Worm (Caenorhabditis elegans) whole organism, L2 larva: ENCODE data around the gene lsm-5.

Experiments used
- elt-1 ChIP-seq: fragments of 150-350 bp; optimal IDR thresholded peaks from 2 replicates; lab custom pipeline; 2014; ENCODE audit warnings: missing biosample characterization, missing genetic modification characterization
- elt-3 ChIP-seq: sonication (generic microtip); optimal IDR thresholded peaks from 2 replicates; lab custom pipeline; 2017; ENCODE audit warnings: missing biosample characterization, missing genetic modification characterization
- fos-1 ChIP-seq: fragments of 150-350 bp; optimal IDR thresholded peaks from 2 replicates; lab custom pipeline; 2014; ENCODE audit warnings: missing biosample characterization, missing genetic modification characterization
- lin-39 ChIP-seq: fragments of 150-350 bp; optimal IDR thresholded peaks from 2 replicates; lab custom pipeline; 2014; ENCODE audit warnings: missing biosample characterization, missing genetic modification reagents, missing genetic modification characterization
- nhr-11 ChIP-seq: fragments of 150-350 bp; optimal IDR thresholded peaks from 2 replicates; lab custom pipeline; 2014; ENCODE audit warnings: missing biosample characterization, missing genetic modification characterization
- nhr-12 ChIP-seq: fragments of 150-350 bp; optimal IDR thresholded peaks from 2 replicates; lab custom pipeline; 2014; ENCODE audit warnings: missing biosample characterization, missing genetic modification characterization
- nhr-21 ChIP-seq: fragments of 150-350 bp; optimal IDR thresholded peaks from 2 replicates; lab custom pipeline; 2014; ENCODE audit warnings: missing biosample characterization, missing genetic modification characterization
- nhr-25 ChIP-seq: fragments of 150-350 bp; sonication (generic microtip); optimal IDR thresholded peaks from 3 replicates; lab custom pipeline; 2014; ENCODE audit warnings: missing biosample characterization, missing genetic modification characterization
- nhr-77 ChIP-seq: fragments of 150-350 bp; optimal IDR thresholded peaks from 2 replicates; lab custom pipeline; 2014; ENCODE audit warnings: missing biosample characterization, missing genetic modification characterization
- unc-62 ChIP-seq: fragments of 150-350 bp; optimal IDR thresholded peaks from 2 replicates; lab custom pipeline; 2014; ENCODE audit warnings: missing biosample characterization, missing genetic modification reagents, missing genetic modification characterization
- ztf-4 ChIP-seq: fragments of 150-350 bp; optimal IDR thresholded peaks from 2 replicates; lab custom pipeline; 2014; ENCODE audit warnings: missing biosample characterization, missing genetic modification characterization

DNA sequence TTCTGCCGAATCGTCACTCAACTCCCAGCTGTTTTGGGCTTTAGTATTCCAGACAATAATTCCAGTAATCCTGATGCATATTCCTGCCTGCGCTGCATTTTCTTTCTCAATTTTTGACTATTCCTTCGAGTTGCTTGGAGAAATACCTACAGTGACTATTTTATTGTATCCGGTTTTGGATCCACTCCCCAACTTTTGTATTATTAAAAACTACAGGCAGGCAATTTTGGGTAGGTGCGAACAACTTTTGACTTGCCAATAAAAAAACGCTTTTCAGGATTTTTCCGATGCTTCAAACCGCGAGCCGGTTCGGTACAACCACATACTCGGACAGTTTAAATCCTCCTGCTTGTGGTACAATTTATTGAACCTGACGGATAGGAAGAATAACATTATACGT is 44.4 kb downstream of the lsm-5 start:
- no peak for TF ChIP-seq lin-39 (tag; lab: Kevin White, UChicago)
- TF ChIP-seq elt-3 (tag; lab: Kevin White, UChicago), result no peak
- no peak for TF ChIP-seq elt-1 (tag; lab: Kevin White, UChicago)
- TF ChIP-seq ztf-4 (tag; lab: Kevin White, UChicago), result no peak
- TF ChIP-seq nhr-21 (tag; lab: Kevin White, UChicago), result no peak
- no peak for TF ChIP-seq nhr-25 (tag; lab: Kevin White, UChicago)
- TF ChIP-seq fos-1 (tag; lab: Kevin White, UChicago), result no peak
- TF ChIP-seq nhr-11 (tag; lab: Kevin White, UChicago), result no peak
- no peak for TF ChIP-seq unc-62 (GFP tag; lab: Kevin White, UChicago)
- no peak for TF ChIP-seq nhr-12 (tag; lab: Kevin White, UChicago)
- no peak for TF ChIP-seq nhr-77 (tag; lab: Kevin White, UChicago)
